Fruit fly (Drosophila melanogaster): ENCODE data around the gene comm2.

DNA sequence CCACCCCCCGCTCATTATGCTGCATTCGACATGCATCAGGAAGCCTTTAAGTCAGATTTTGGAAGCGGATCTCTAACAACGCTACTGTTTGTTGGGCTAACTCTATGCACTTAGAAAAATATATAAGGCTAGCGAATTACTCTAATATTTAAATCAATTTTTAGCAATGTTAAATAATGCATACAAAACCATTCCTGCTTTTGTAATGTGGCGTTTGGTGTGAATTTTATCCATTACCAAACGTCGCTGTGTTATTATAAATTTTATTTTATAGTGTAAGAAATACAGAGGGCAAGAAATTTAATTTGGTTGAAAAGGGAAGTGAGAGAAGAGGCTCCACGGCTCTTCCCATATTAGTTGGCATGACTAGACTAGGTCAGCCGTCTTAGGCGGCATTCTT, 26.9 kb downstream of the comm2 start:
- TF ChIP-seq CG10543 (GFP tag; optimal IDR thresholded peaks at IDR 0.05), result no peak
- no peak for TF ChIP-seq CG34376 (GFP tag; optimal IDR thresholded peaks at IDR 0.05)
